Fruit fly (Drosophila melanogaster): Measurements from ENCODE around the gene SmE.

DNA sequence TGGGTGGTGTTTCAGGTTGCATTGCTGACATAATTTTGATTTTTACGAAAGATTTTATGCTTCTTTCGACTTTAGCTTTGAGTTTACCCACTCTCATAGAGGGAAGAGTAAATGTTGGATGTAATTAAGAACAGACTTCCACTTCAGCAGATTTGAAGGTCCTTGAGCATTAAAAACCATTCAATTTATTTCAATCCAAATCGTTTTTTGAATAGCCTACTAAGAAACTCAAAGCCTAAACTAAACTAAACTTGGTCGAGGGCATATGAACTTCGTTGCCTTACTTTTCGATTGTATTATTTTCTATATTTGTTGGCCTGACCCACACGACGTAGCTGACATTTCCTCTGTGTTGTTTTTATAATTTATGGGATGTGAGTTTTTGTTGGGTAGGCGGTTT is 27.6 kb upstream of the SmE start:
- TF ChIP-seq toe (GFP tag; optimal IDR thresholded peaks at IDR 0.05) (no peak), tj (GFP tag; optimal IDR thresholded peaks at IDR 0.05) (no peak), Clk (GFP tag; optimal IDR thresholded peaks at IDR 0.05) (no peak), Mnt (GFP tag; optimal IDR thresholded peaks at IDR 0.05) (no peak), CG14711 (tag; optimal IDR thresholded peaks at IDR 0.05) (no peak), CG7101 (tag; optimal IDR thresholded peaks at IDR 0.05) (no peak), Crg-1 (GFP tag; optimal IDR thresholded peaks at IDR 0.05) (no peak), CG11617 (GFP tag; optimal IDR thresholded peaks at IDR 0.05) (no peak), bab1 (GFP tag; optimal IDR thresholded peaks at IDR 0.05) (no peak), Hr96 (GFP tag; optimal IDR thresholded peaks at IDR 0.05) (no peak), CG33017 (tag; optimal IDR thresholded peaks at IDR 0.05) (no peak), CG1620 (GFP tag; optimal IDR thresholded peaks at IDR 0.05) (no peak), cnc (optimal IDR thresholded peaks at IDR 0.05) (no peak), CG12768 (GFP tag; optimal IDR thresholded peaks at IDR 0.05) (no peak)
